Worm (Caenorhabditis elegans) whole organism, L2 larva: ENCODE results near the gene srw-10.

Source experiments
- R02D3.7 ChIP-seq: fragments of 150-350 bp; optimal IDR thresholded peaks from 2 replicates; lab custom pipeline; 2014; ENCODE audit warnings: missing biosample characterization, missing genetic modification characterization
- ama-1 ChIP-seq: fragments of 150-350 bp; optimal IDR thresholded peaks from 2 replicates; lab custom pipeline; 2018; ENCODE audit warnings: inconsistent platforms
- ceh-82 ChIP-seq: fragments of 150-350 bp; optimal IDR thresholded peaks from 2 replicates; lab custom pipeline; 2014; ENCODE audit warnings: missing biosample characterization, missing genetic modification characterization
- egl-27 ChIP-seq: sonication (generic microtip); optimal IDR thresholded peaks from 3 replicates; lab custom pipeline; 2017; ENCODE audit warnings: missing biosample characterization, missing genetic modification reagents, missing genetic modification characterization
- elt-1 ChIP-seq: fragments of 150-350 bp; optimal IDR thresholded peaks from 2 replicates; lab custom pipeline; 2014; ENCODE audit warnings: missing biosample characterization, missing genetic modification characterization
- fos-1 ChIP-seq: fragments of 150-350 bp; optimal IDR thresholded peaks from 2 replicates; lab custom pipeline; 2014; ENCODE audit warnings: missing biosample characterization, missing genetic modification characterization
- lin-13 ChIP-seq: fragments of 150-350 bp; optimal IDR thresholded peaks from 2 replicates; lab custom pipeline; 2014; ENCODE audit warnings: missing biosample characterization, missing genetic modification reagents, missing genetic modification characterization
- lsy-2 ChIP-seq, 2 experiments: fragments of 150-350 bp in 1 of 2; sonication (generic microtip) in 1 of 2; optimal IDR thresholded peaks; 2 replicates each; lab custom pipeline; 2014 to 2017; ENCODE audit warnings: missing biosample characterization in 2 of 2, missing genetic modification characterization in 2 of 2
- mdl-1 ChIP-seq, 2 experiments: fragments of 150-350 bp in 1 of 2; sonication (generic microtip) in 1 of 2; optimal IDR thresholded peaks; 2 replicates each; lab custom pipeline; 2017; ENCODE audit warnings: missing biosample characterization in 2 of 2, missing genetic modification characterization in 2 of 2
- nhr-10 ChIP-seq: sonication (generic microtip); optimal IDR thresholded peaks from 2 replicates; lab custom pipeline; 2017; ENCODE audit warnings: missing biosample characterization, missing genetic modification characterization
- nhr-12 ChIP-seq: fragments of 150-350 bp; optimal IDR thresholded peaks from 2 replicates; lab custom pipeline; 2014; ENCODE audit warnings: missing biosample characterization, missing genetic modification characterization
- unc-62 ChIP-seq: fragments of 150-350 bp; optimal IDR thresholded peaks from 2 replicates; lab custom pipeline; 2014; ENCODE audit warnings: missing biosample characterization, missing genetic modification reagents, missing genetic modification characterization
- ztf-11 ChIP-seq: sonication (generic microtip); optimal IDR thresholded peaks from 2 replicates; lab custom pipeline; 2017; ENCODE audit warnings: missing biosample characterization, missing genetic modification characterization

- TF ChIP-seq nhr-10 (tag; lab: Kevin White, UChicago) (no peak), nhr-12 (tag; lab: Kevin White, UChicago) (no peak), lin-13 (no peak), mdl-1 (tag; optimal IDR thresholded peaks at IDR 0.05; lab: Kevin White, UChicago) (no peak), ama-1 (no peak), ztf-11 (tag; lab: Kevin White, UChicago) (no peak), egl-27 (no peak), unc-62 (GFP tag; lab: Kevin White, UChicago) (no peak), elt-1 (tag; lab: Kevin White, UChicago) (no peak), lsy-2 (tag; optimal IDR thresholded peaks at IDR 0.05; lab: Kevin White, UChicago) (no peak), ceh-82 (tag; lab: Kevin White, UChicago) (no peak), R02D3.7 (tag; lab: Kevin White, UChicago) (no peak), fos-1 (tag; lab: Kevin White, UChicago) (no peak)
Observed at ce11 chrIII:12798469-12798868, 43.3 kb downstream of the srw-10 start, which contains the start of gene agmo-1.
